Worm (Caenorhabditis elegans) whole organism, L1 larva: ENCODE results near the gene F31D4.2.
A peak's percentile ranks its signal among the peaks of the same experiment; 100 is the strongest.

Experiments
- F16B12.6 ChIP-seq: fragments of 150-350 bp; optimal IDR thresholded peaks from 2 replicates; lab custom pipeline; 2014; ENCODE audit warnings: missing biosample characterization, missing genetic modification characterization
- alr-1 ChIP-seq: fragments of 200-800 bp; sonication (Bioruptor generic); optimal IDR thresholded peaks from 2 replicates; lab custom pipeline; 2018; ENCODE audit warnings: borderline replicate concordance, mild to moderate bottlenecking, missing genetic modification characterization, missing compliant biosample characterization
- aly-2 ChIP-seq: fragments of 150-350 bp; optimal IDR thresholded peaks from 2 replicates; lab custom pipeline; 2014; ENCODE audit warnings: missing biosample characterization, missing genetic modification characterization
- ceh-8 ChIP-seq: fragments of 200-800 bp; sonication (Bioruptor generic); optimal IDR thresholded peaks from 2 replicates; lab custom pipeline; 2018; ENCODE audit warnings: mild to moderate bottlenecking, missing genetic modification characterization, moderate library complexity, missing compliant biosample characterization
- ceh-82 ChIP-seq, 3 experiments: fragments of 150-350 bp in 1 of 3; sonication (generic microtip) in 2 of 3; optimal IDR thresholded peaks; 2 replicates each; lab custom pipeline; 2014 to 2017; ENCODE audit warnings: missing biosample characterization in 3 of 3, missing genetic modification characterization in 3 of 3
- ceh-90 ChIP-seq: sonication (generic microtip); optimal IDR thresholded peaks from 2 replicates; lab custom pipeline; 2016; ENCODE audit warnings: missing genetic modification characterization, missing compliant biosample characterization
- ces-1 ChIP-seq: fragments of 150-350 bp; optimal IDR thresholded peaks from 2 replicates; lab custom pipeline; 2014; ENCODE audit warnings: missing biosample characterization, missing genetic modification reagents, missing genetic modification characterization
- dpl-1 ChIP-seq, 3 experiments: fragments of 150-350 bp in 2 of 3; sonication (generic microtip) in 1 of 3; optimal IDR thresholded peaks; 2 replicates each; lab custom pipeline; 2014 to 2017; ENCODE audit warnings: missing biosample characterization in 3 of 3, missing genetic modification characterization in 3 of 3, missing genetic modification reagents in 3 of 3
- dsc-1 ChIP-seq: sonication (generic microtip); optimal IDR thresholded peaks from 2 replicates; lab custom pipeline; 2016; ENCODE audit warnings: mild to moderate bottlenecking, missing genetic modification characterization, missing compliant biosample characterization
- efl-1 ChIP-seq, 4 experiments: fragments of 150-350 bp; optimal IDR thresholded peaks in 3 of 4; peaks in 1 of 4; 1 replicate in 1 of 4; 2 replicates in 3 of 4; lab custom pipeline; 2014; ENCODE audit warnings: missing biosample characterization in 2 of 4, missing genetic modification characterization in 2 of 4, missing genetic modification reagents in 2 of 4
- egl-13 ChIP-seq: sonication (generic microtip); optimal IDR thresholded peaks from 2 replicates; lab custom pipeline; 2016; ENCODE audit warnings: missing genotype, missing genetic modification reagents, missing genetic modification characterization, missing compliant biosample characterization
- elt-3 ChIP-seq, 6 experiments: fragments of 150-350 bp in 1 of 6; sonication (generic microtip); optimal IDR thresholded peaks; 2 replicates each; lab custom pipeline; 2017 to 2018; ENCODE audit warnings: missing biosample characterization in 6 of 6, missing genetic modification characterization in 6 of 6, inconsistent platforms in 1 of 6
- fkh-10 ChIP-seq: sonication (generic microtip); optimal IDR thresholded peaks from 2 replicates; lab custom pipeline; 2017; ENCODE audit warnings: missing biosample characterization, missing genetic modification reagents, missing genetic modification characterization
- fkh-8 ChIP-seq: sonication (generic microtip); optimal IDR thresholded peaks from 2 replicates; lab custom pipeline; 2016; ENCODE audit warnings: mild to moderate bottlenecking, missing genetic modification characterization, missing compliant biosample characterization
- fos-1 ChIP-seq: fragments of 150-350 bp; optimal IDR thresholded peaks from 2 replicates; lab custom pipeline; 2014; ENCODE audit warnings: missing biosample characterization, missing genetic modification characterization
- hlh-17 ChIP-seq: fragments of 200-800 bp; sonication (Bioruptor generic); optimal IDR thresholded peaks from 2 replicates; lab custom pipeline; 2018; ENCODE audit warnings: missing genetic modification characterization, mild to moderate bottlenecking, missing compliant biosample characterization, moderate library complexity, borderline replicate concordance
- hlh-4 ChIP-seq: sonication (generic microtip); optimal IDR thresholded peaks from 2 replicates; lab custom pipeline; 2016; ENCODE audit warnings: mild to moderate bottlenecking, missing genetic modification characterization, missing compliant biosample characterization
- hpl-2 ChIP-seq: fragments of 150-350 bp; optimal IDR thresholded peaks from 2 replicates; lab custom pipeline; 2014; ENCODE audit warnings: missing biosample characterization, missing genetic modification reagents, missing genetic modification characterization
- irx-1 ChIP-seq: sonication (generic microtip); optimal IDR thresholded peaks from 2 replicates; lab custom pipeline; 2016; ENCODE audit warnings: missing genetic modification characterization, missing compliant biosample characterization
- isw-1 ChIP-seq: fragments of 200-800 bp; sonication (Bioruptor generic); IDR thresholded peaks from 2 replicates; pipeline ENCODE4 v1.3.6; 2022; ENCODE audit warnings: missing genetic modification characterization, missing compliant biosample characterization
- jun-1 ChIP-seq: fragments of 150-350 bp; optimal IDR thresholded peaks from 2 replicates; lab custom pipeline; 2014; ENCODE audit warnings: missing biosample characterization, missing genetic modification reagents, missing genetic modification characterization
- lin-13 ChIP-seq: fragments of 150-350 bp; optimal IDR thresholded peaks from 2 replicates; lab custom pipeline; 2014; ENCODE audit warnings: missing biosample characterization, missing genetic modification reagents, missing genetic modification characterization
- lin-14 ChIP-seq: fragments of 200-800 bp; sonication (Bioruptor generic); optimal IDR thresholded peaks from 2 replicates; lab custom pipeline; 2018; ENCODE audit warnings: mild to moderate bottlenecking, missing genetic modification characterization, moderate library complexity, missing compliant biosample characterization
- lin-15B ChIP-seq: fragments of 150-350 bp; sonication (generic microtip); optimal IDR thresholded peaks from 3 replicates; lab custom pipeline; 2014; ENCODE audit warnings: missing biosample characterization, missing genetic modification characterization
- lin-35 ChIP-seq, 2 experiments: fragments of 150-350 bp; optimal IDR thresholded peaks; 2 replicates each; lab custom pipeline; 2014; ENCODE audit warnings: missing biosample characterization in 2 of 2, missing genetic modification characterization in 2 of 2, missing genetic modification reagents in 2 of 2
- lir-3 ChIP-seq: sonication (generic microtip); optimal IDR thresholded peaks from 2 replicates; lab custom pipeline; 2016; ENCODE audit warnings: mild to moderate bottlenecking, missing genetic modification characterization, moderate library complexity, missing compliant biosample characterization; ENCODE audit not compliant: poor library complexity
- lsy-2 ChIP-seq, 2 experiments: fragments of 150-350 bp; optimal IDR thresholded peaks; 2 replicates each; lab custom pipeline; 2014; ENCODE audit warnings: missing biosample characterization in 2 of 2, missing genetic modification characterization in 2 of 2
- mdl-1 ChIP-seq, 2 experiments: fragments of 150-350 bp; optimal IDR thresholded peaks; 2 replicates each; lab custom pipeline; 2014 to 2017; ENCODE audit warnings: missing biosample characterization in 2 of 2, missing genetic modification characterization in 2 of 2, inconsistent platforms in 1 of 2
- mep-1 ChIP-seq: fragments of 150-350 bp; optimal IDR thresholded peaks from 2 replicates; lab custom pipeline; 2014; ENCODE audit warnings: missing biosample characterization, missing genetic modification characterization
- nhr-19 ChIP-seq: fragments of 200-800 bp; sonication (Bioruptor generic); conservative IDR thresholded peaks from 2 replicates; pipeline ENCODE4 v1.3.6; 2022; ENCODE audit warnings: missing genetic modification characterization, missing compliant biosample characterization
- nhr-20 ChIP-seq: sonication (generic microtip); optimal IDR thresholded peaks from 2 replicates; lab custom pipeline; 2016; ENCODE audit warnings: mild to moderate bottlenecking, missing genetic modification characterization, missing compliant biosample characterization
- nhr-47 ChIP-seq: sonication (generic microtip); optimal IDR thresholded peaks from 2 replicates; lab custom pipeline; 2016; ENCODE audit warnings: mild to moderate bottlenecking, missing genetic modification characterization, moderate library complexity, missing compliant biosample characterization
- nhr-71 ChIP-seq: sonication (generic microtip); optimal IDR thresholded peaks from 2 replicates; lab custom pipeline; 2016; ENCODE audit warnings: mild to moderate bottlenecking, missing genetic modification characterization, moderate library complexity, missing compliant biosample characterization
- nhr-76 ChIP-seq: sonication (generic microtip); optimal IDR thresholded peaks from 2 replicates; lab custom pipeline; 2017; ENCODE audit warnings: missing biosample characterization, missing genetic modification characterization
- nhr-85 ChIP-seq: sonication (generic microtip); peaks from one replicate; lab custom pipeline; 2016; ENCODE audit warnings: missing genetic modification characterization, inconsistent platforms, missing compliant biosample characterization
- pax-3 ChIP-seq: fragments of 200-800 bp; sonication (Bioruptor generic); optimal IDR thresholded peaks from 2 replicates; lab custom pipeline; 2018; ENCODE audit warnings: mild to moderate bottlenecking, missing genetic modification characterization, moderate library complexity, missing compliant biosample characterization
- pqm-1 ChIP-seq: sonication (generic microtip); optimal IDR thresholded peaks from 3 replicates; lab custom pipeline; 2017; ENCODE audit warnings: missing biosample characterization, missing genetic modification characterization
- skn-1 ChIP-seq: fragments of 150-350 bp; optimal IDR thresholded peaks from 2 replicates; lab custom pipeline; 2014; ENCODE audit warnings: missing biosample characterization, missing genetic modification characterization
- snpc-4 ChIP-seq: fragments of 150-350 bp; optimal IDR thresholded peaks from 2 replicates; lab custom pipeline; 2014; ENCODE audit warnings: missing biosample characterization, missing genetic modification characterization
- snu-23 ChIP-seq: sonication (generic microtip); optimal IDR thresholded peaks from 2 replicates; lab custom pipeline; 2016; ENCODE audit warnings: missing genetic modification characterization, missing compliant biosample characterization
- sptf-1 ChIP-seq: fragments of 150-350 bp; optimal IDR thresholded peaks from 2 replicates; lab custom pipeline; 2014; ENCODE audit warnings: missing biosample characterization, missing genetic modification characterization
- sup-37 ChIP-seq: fragments of 200-800 bp; sonication (Bioruptor generic); optimal IDR thresholded peaks from 2 replicates; lab custom pipeline; 2018; ENCODE audit warnings: mild to moderate bottlenecking, missing genetic modification characterization, missing compliant biosample characterization
- swsn-7 ChIP-seq: sonication (generic microtip); optimal IDR thresholded peaks from 2 replicates; lab custom pipeline; 2016; ENCODE audit warnings: missing genetic modification characterization, missing compliant biosample characterization
- tbx-2 ChIP-seq: sonication (generic microtip); optimal IDR thresholded peaks from 2 replicates; lab custom pipeline; 2016; ENCODE audit warnings: missing genetic modification characterization, missing compliant biosample characterization
- tlp-1 ChIP-seq: fragments of 150-350 bp; optimal IDR thresholded peaks from 2 replicates; lab custom pipeline; 2014; ENCODE audit warnings: missing biosample characterization, missing genetic modification characterization
- unc-86 ChIP-seq: sonication (generic microtip); optimal IDR thresholded peaks from 2 replicates; lab custom pipeline; 2016; ENCODE audit warnings: missing genetic modification characterization, missing compliant biosample characterization
- unc-98 ChIP-seq: fragments of 200-800 bp; sonication (Bioruptor generic); IDR thresholded peaks from 2 replicates; pipeline ENCODE4 v1.3.6; 2022; ENCODE audit warnings: missing genetic modification characterization, missing compliant biosample characterization
- xbp-1 ChIP-seq: sonication (generic microtip); optimal IDR thresholded peaks from 2 replicates; lab custom pipeline; 2016; ENCODE audit warnings: missing genetic modification characterization, missing compliant biosample characterization
- zag-1 ChIP-seq: fragments of 150-350 bp; optimal IDR thresholded peaks from 2 replicates; lab custom pipeline; 2014; ENCODE audit warnings: missing biosample characterization, missing genetic modification characterization

Gene F31D4.2

DNA sequence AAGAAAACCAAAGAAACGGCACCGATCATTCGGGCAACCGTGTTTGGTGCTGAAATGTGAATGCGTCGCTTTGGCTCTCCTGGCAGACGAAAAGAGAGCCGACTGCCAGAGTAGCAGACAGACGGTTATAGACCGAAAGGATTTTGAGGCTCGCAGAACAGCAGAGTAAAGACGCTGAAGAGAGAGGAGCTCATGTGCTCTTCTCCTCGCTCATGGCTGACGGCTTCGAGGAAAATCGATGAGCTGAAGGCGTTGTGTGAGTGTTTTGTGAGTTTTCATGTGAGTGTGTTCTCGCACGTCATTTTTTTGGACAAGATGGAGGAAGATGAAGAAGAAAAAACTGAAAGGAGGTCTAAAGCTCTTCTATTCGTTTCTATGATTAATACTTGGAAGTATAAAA, 16.5 kb downstream of the F31D4.2 start, which contains the start of gene sbt-1:
sbt-1 (minus strand) TSS at position 62 of the 400 bp plus-strand sequence.
- TF ChIP-seq jun-1 (tag; lab: Kevin White, UChicago), result peak; percentile 11
- no peak for TF ChIP-seq hlh-17
- peak; percentile 0 for TF ChIP-seq lir-3 (tag; lab: Kevin White, UChicago)
- peak; percentile 5 for TF ChIP-seq nhr-20 (tag; lab: Kevin White, UChicago)
- peak; percentile 46 to 79 for TF ChIP-seq lsy-2 (tag; optimal IDR thresholded peaks at IDR 0.05; lab: Kevin White, UChicago)
- TF ChIP-seq sup-37 (GFP tag; lab: Kevin White, UChicago), result no peak
- TF ChIP-seq pax-3, result peak; percentile 62
- no peak for TF ChIP-seq elt-3 (tag; optimal IDR thresholded peaks at IDR 0.05; lab: Kevin White, UChicago)
- TF ChIP-seq lin-14 (GFP tag; lab: Kevin White, UChicago), result peak; percentile 90
- TF ChIP-seq nhr-85 (tag; lab: Kevin White, UChicago), result no peak
- TF ChIP-seq skn-1 (tag; lab: Kevin White, UChicago), result peak; percentile 11
- peak; percentile 75 for TF ChIP-seq fkh-10
- TF ChIP-seq tlp-1 (tag; lab: Kevin White, UChicago), result no peak
- peak; percentile 23 for TF ChIP-seq xbp-1 (tag; lab: Kevin White, UChicago)
- peak; percentile 27 for TF ChIP-seq lin-13 (GFP tag; lab: Kevin White, UChicago)
- TF ChIP-seq hpl-2 (GFP tag; lab: Kevin White, UChicago), result no peak
- peak; percentile 2 for TF ChIP-seq F16B12.6 (tag; lab: Kevin White, UChicago)
- peak; percentile 75 for TF ChIP-seq nhr-71 (tag; lab: Kevin White, UChicago)
- TF ChIP-seq hlh-4, result no peak
- TF ChIP-seq snpc-4 (tag; lab: Kevin White, UChicago), result peak; percentile 18
- TF ChIP-seq ceh-8 (GFP tag; lab: Kevin White, UChicago), result no peak
- TF ChIP-seq fkh-8, result peak; percentile 93
- TF ChIP-seq sptf-1 (tag; lab: Kevin White, UChicago), result no peak
- peak; percentile 30 for TF ChIP-seq egl-13 (tag; lab: Kevin White, UChicago)
- TF ChIP-seq mdl-1 (tag; optimal IDR thresholded peaks at IDR 0.05; lab: Kevin White, UChicago), result peak in 1 of 2 experiments; percentile 45
- TF ChIP-seq ces-1 (GFP tag; lab: Kevin White, UChicago), result peak; percentile 55
- TF ChIP-seq mep-1, result peak; percentile 58
- TF ChIP-seq dsc-1 (tag; lab: Kevin White, UChicago), result peak; percentile 38
- TF ChIP-seq swsn-7 (tag; lab: Kevin White, UChicago), result peak; percentile 78
- TF ChIP-seq lin-15B, result peak; percentile 23
- TF ChIP-seq nhr-19 (GFP tag; lab: Robert Waterston, UW), result peak; percentile 12; the same call in 1 of the 2 replicates
- peak; percentile 63 for TF ChIP-seq tbx-2 (tag; lab: Kevin White, UChicago)
- TF ChIP-seq irx-1 (tag; lab: Kevin White, UChicago), result no peak
- peak; percentile 86 for TF ChIP-seq unc-86 (tag; lab: Kevin White, UChicago)
- TF ChIP-seq alr-1, result no peak
- TF ChIP-seq aly-2, result peak; percentile 2
- peak; percentile 37 for TF ChIP-seq fos-1 (tag; lab: Kevin White, UChicago)
- no peak for TF ChIP-seq nhr-76
- peak in 2 of 3 experiments; percentile 22 to 38 for TF ChIP-seq dpl-1 (GFP tag; optimal IDR thresholded peaks at IDR 0.05; lab: Kevin White, UChicago)
- TF ChIP-seq nhr-47, result peak; percentile 78
- peak; percentile 2 for TF ChIP-seq zag-1 (tag; lab: Kevin White, UChicago)
- peak; percentile 49 to 64 for TF ChIP-seq efl-1 (optimal IDR thresholded peaks at IDR 0.05; lab: Kevin White, UChicago)
- peak in 1 of 2 experiments; percentile 7 for TF ChIP-seq efl-1 (GFP tag; optimal IDR thresholded peaks at IDR 0.05 in 1 of 2; lab: Kevin White, UChicago)
- TF ChIP-seq isw-1 (GFP tag; lab: Robert Waterston, UW), result peak; percentile 69
- TF ChIP-seq lin-35 (GFP tag; optimal IDR thresholded peaks at IDR 0.05; lab: Kevin White, UChicago), result peak in 1 of 2 experiments; percentile 63
- peak; percentile 58 to 85 (median 61) for TF ChIP-seq ceh-82 (tag; optimal IDR thresholded peaks at IDR 0.05; lab: Kevin White, UChicago)
- TF ChIP-seq snu-23 (GFP tag; lab: Kevin White, UChicago), result peak; percentile 64
- no peak for TF ChIP-seq unc-98 (GFP tag; lab: Robert Waterston, UW)
- no peak for TF ChIP-seq pqm-1 (tag; lab: Kevin White, UChicago)
- no peak for TF ChIP-seq ceh-90 (tag; lab: Kevin White, UChicago)
